Fruit fly (Drosophila melanogaster): Measurements from ENCODE around the gene EMC6.
A peak's percentile ranks its signal among the peaks of the same experiment; 100 is the strongest.

The EMC6 gene

dm6 chr3R:25049742-25050517 lies 25.1 kb upstream of the EMC6 start:
- TF ChIP-seq CG8478 (optimal IDR thresholded peaks at IDR 0.05) (no peak), CTCF (optimal IDR thresholded peaks at IDR 0.05) (no peak)

- no peak for TF ChIP-seq CTCF (optimal IDR thresholded peaks at IDR 0.05)
- TF ChIP-seq CG8478 (optimal IDR thresholded peaks at IDR 0.05) = no peak
These were observed 24.5 kb upstream of the EMC6 start, which contains the start of gene CG11791 for dm6 chr3R:25049383-25049741. CG11791 (plus strand) TSS chr3R:25049616.

dm6 chr3R:25047504-25047903 lies 22.7 kb upstream of the EMC6 start, which contains the start of gene CG11790:
CG11790 (plus strand) TSS chr3R:25047706.
- TF ChIP-seq CTCF (optimal IDR thresholded peaks at IDR 0.05) (no peak), CG8478 (optimal IDR thresholded peaks at IDR 0.05) (no peak)

- TF ChIP-seq CG8478 (optimal IDR thresholded peaks at IDR 0.05) (no peak), CTCF (optimal IDR thresholded peaks at IDR 0.05) (no peak)
These were observed 21.2 kb upstream of the EMC6 start, which contains the start of gene CG11786 for dm6 chr3R:25046023-25046422. CG11786 (plus strand) TSS chr3R:25046323.

- TF ChIP-seq CTCF (optimal IDR thresholded peaks at IDR 0.05) = no peak
These were observed 20.2 kb upstream of the EMC6 start, which contains the start of gene 5PtaseI for dm6 chr3R:25044816-25045551. 5PtaseI (minus strand) TSS chr3R:25045151.

- TF ChIP-seq CG8478 (optimal IDR thresholded peaks at IDR 0.05) (no peak), CTCF (optimal IDR thresholded peaks at IDR 0.05) (no peak)
These were observed 14.2 kb upstream of the EMC6 start, which contains the start of the genes Ythdf and bai for dm6 chr3R:25039028-25039476. Ythdf (minus strand) TSS chr3R:25039249. bai (plus strand) TSS chr3R:25039374.

DNA sequence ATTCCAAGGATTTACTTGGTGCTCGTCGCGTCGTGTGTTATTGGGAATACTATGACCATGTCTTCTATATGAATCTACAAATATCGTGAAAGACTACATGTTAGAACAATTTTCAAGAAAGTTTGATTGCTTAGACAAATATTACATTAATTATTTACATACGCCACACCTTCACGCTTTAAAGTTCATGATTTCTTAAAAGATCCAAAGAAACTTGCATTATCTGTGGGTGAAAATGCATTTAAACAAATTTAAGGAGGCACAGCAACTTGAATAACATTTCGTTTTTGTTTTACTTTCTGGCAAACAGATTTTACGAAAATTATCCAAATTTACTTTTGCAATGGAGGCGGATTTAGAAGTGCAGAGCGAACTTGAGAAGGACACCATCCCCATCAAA lies 11.8 kb upstream of the EMC6 start, which contains the start of gene CG31115:
CG31115 (plus strand) TSS at position 301 of the 400 bp plus-strand sequence.
- TF ChIP-seq CTCF (optimal IDR thresholded peaks at IDR 0.05) = no peak
- no peak for TF ChIP-seq CG8478 (optimal IDR thresholded peaks at IDR 0.05)

dm6 chr3R:25033142-25033586 lies 8.3 kb upstream of the EMC6 start, which contains the start of gene Smg6:
Smg6 (minus strand) TSS chr3R:25033465.
- TF ChIP-seq CTCF (optimal IDR thresholded peaks at IDR 0.05) (peak in 1 of 2 experiments; percentile 18), CG8478 (optimal IDR thresholded peaks at IDR 0.05) (no peak)

DNA sequence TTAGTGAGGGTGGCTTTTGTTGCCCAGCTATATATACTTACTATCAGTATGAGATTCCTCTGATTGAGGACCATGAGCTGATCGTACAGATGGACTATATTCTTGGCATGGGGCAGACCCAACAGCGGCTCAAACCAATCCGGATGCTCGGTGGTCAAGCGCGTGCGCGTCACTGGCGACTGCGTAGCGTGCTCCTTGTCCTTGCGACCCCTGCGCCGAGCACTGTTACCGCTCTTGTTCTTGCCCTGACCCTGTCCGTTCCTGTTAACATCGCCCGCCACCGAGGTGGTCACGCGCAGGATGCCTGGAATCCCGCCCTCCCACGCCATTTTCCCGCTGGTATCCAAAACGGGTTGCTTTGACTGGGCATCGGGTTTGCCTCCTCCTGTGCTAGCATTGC lies 7.9 kb upstream of the EMC6 start:
- TF ChIP-seq CG8478 (optimal IDR thresholded peaks at IDR 0.05) (no peak), CTCF (optimal IDR thresholded peaks at IDR 0.05) (no peak)

dm6 chr3R:25027281-25028219 lies 2.7 kb upstream of the EMC6 start:
- TF ChIP-seq CG8478 (optimal IDR thresholded peaks at IDR 0.05) (no peak), CTCF (optimal IDR thresholded peaks at IDR 0.05) (no peak)

DNA sequence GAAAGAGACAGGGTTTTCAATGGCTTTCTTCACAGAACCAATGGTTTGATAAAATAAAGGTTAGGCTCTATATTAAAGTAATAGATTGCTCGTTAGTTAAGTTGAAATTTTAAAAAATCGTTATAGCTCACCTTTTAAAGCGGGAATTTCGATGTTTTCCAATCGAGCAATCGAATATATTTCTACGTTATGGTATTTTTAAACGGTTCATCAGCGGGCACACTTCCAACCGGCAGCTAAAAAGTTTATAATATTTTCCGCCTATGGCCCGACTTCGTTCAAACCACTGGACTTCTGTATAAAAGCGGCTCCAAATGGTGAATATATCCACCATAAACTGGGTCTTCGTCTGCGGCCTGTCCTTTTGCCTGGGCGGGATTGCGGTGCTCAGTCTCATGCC lies 1.8 kb downstream of the EMC6 start, which contains the start of gene beta4GalT7:
beta4GalT7 (plus strand) TSS at position 201 of the 400 bp plus-strand sequence.
- no peak for TF ChIP-seq CG8478 (optimal IDR thresholded peaks at IDR 0.05)
- no peak for TF ChIP-seq CTCF (optimal IDR thresholded peaks at IDR 0.05)

- TF ChIP-seq CTCF (optimal IDR thresholded peaks at IDR 0.05) (no peak), CG8478 (optimal IDR thresholded peaks at IDR 0.05) (no peak)
These were observed 12.8 kb downstream of the EMC6 start for dm6 chr3R:25012016-25012415.

DNA sequence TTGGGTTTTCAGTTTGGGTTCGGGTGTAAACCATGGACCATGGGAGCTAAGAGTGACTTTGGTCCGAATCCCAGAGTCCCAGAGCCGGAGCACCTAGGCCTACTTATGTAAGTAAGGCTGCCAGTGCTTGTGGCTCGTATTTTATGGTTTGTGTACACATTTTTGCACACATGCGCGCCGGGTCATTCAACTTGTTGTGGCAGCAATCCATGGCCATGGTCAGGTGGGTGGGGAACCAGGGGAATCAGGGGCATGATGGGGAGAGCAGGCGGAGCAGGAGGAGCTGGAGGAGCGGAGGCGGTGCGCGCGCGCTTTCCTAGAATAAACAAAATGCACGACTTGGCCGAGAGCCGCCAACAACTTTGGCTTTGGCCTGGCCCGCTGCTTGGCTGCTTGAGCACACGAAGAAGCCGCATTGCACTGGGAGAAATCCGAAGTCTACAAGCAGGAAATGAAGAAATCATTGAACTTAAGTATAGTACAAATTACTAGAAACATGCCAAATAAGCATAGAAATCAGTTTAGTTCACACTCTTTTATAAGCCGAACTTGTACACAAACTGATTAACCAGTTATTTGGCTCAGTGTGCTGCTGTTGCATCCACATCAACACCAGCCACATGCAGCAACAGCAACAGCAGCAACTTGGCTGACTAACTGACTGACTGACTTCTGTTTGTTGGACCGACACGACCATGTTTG lies 14.9 kb downstream of the EMC6 start:
- TF ChIP-seq CTCF (optimal IDR thresholded peaks at IDR 0.05) (no peak), CG8478 (optimal IDR thresholded peaks at IDR 0.05) (no peak)

DNA sequence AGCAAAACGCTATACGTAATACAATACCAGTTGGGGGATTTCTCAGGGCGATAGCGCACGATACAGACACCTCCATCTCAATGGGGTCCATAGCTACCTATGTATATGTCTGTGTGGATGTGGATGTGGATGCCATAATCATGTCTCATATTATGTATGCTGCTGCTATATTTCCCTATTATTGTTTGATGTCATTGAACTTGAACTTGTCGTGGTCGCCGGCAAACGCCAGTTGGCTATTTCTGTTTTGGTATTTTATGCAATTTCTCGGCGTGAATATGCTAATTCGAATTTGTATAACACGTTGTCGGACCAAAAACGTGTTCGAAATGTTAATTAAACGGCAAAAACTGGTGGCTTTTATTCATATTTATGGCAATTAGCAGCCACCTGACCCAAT lies 19.1 kb downstream of the EMC6 start:
- TF ChIP-seq CTCF (optimal IDR thresholded peaks at IDR 0.05) (no peak), CG8478 (optimal IDR thresholded peaks at IDR 0.05) (no peak)

All from S2 (cell line).